Worm (Caenorhabditis elegans) whole organism, L1 larva: ENCODE data around the gene ehs-1.

Source experiments
- nhr-237 ChIP-seq: fragments of 150-350 bp; optimal IDR thresholded peaks from 2 replicates; lab custom pipeline; 2014; ENCODE audit warnings: missing biosample characterization, missing genetic modification characterization
- nhr-76 ChIP-seq: sonication (generic microtip); optimal IDR thresholded peaks from 2 replicates; lab custom pipeline; 2017; ENCODE audit warnings: missing biosample characterization, missing genetic modification characterization
- nhr-77 ChIP-seq: fragments of 150-350 bp; optimal IDR thresholded peaks from 2 replicates; lab custom pipeline; 2014; ENCODE audit warnings: missing biosample characterization, missing genetic modification characterization

- TF ChIP-seq nhr-76 (tag; lab: Kevin White, UChicago) (no peak), nhr-77 (tag; lab: Kevin White, UChicago) (no peak), nhr-237 (tag; lab: Kevin White, UChicago) (no peak)
Measured at ce11 chrII:5792490-5792889, 28.0 kb upstream of the ehs-1 start, which contains the start of gene K05F1.14.
